Worm (Caenorhabditis elegans): Measurements from ENCODE around the gene ifg-1.

- TF ChIP-seq aly-2 (tag; optimal IDR thresholded peaks at IDR 0.05) (no peak), skn-1 (tag; optimal IDR thresholded peaks at IDR 0.05) (no peak), ZK546.5 (tag; optimal IDR thresholded peaks at IDR 0.05) (no peak), R02D3.7 (tag; optimal IDR thresholded peaks at IDR 0.05) (no peak), lin-11 (tag; optimal IDR thresholded peaks at IDR 0.05) (no peak), elt-3 (tag; optimal IDR thresholded peaks at IDR 0.05) (no peak), nhr-77 (tag; optimal IDR thresholded peaks at IDR 0.05) (no peak), nhr-25 (tag; optimal IDR thresholded peaks at IDR 0.05) (no peak), zag-1 (tag; optimal IDR thresholded peaks at IDR 0.05) (no peak), nhr-12 (tag; optimal IDR thresholded peaks at IDR 0.05) (no peak), lsy-2 (tag; optimal IDR thresholded peaks at IDR 0.05) (no peak), ceh-82 (tag; optimal IDR thresholded peaks at IDR 0.05) (no peak), fos-1 (tag; optimal IDR thresholded peaks at IDR 0.05) (no peak), mab-5 (tag; optimal IDR thresholded peaks at IDR 0.05) (no peak)
Observed at ce11 chrII:8173449-8173848, 43.6 kb upstream of the ifg-1 start, which contains the start of the genes decr-1.3 and T05C12.1.
